Fruit fly (Drosophila melanogaster): ENCODE data around the gene Ttc1.

DNA sequence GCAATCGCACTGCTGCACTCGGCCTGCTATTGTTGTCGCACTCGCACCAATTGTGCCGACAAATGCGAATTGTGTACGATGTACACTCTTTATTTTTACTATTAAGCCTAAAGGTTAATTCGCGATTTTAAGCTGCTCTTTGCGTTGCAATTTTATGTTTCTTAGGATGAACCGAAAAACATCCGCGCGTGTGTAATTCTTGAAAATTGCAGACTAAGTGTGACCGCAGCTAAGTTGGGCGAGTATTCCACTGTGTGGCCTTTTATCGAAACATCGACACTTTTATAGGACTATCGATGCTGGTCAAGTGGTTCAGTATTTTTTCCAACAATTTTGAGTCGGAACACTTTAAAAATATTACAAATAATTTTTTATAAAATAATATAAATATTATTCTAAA is 10.8 kb upstream of the Ttc1 start, which contains the start of gene Pak3:
- TF ChIP-seq Snoo (tag; optimal IDR thresholded peaks at IDR 0.05) = no peak
- no peak for TF ChIP-seq CG13204 (GFP tag; optimal IDR thresholded peaks at IDR 0.05)
- no peak for TF ChIP-seq Pif1A (GFP tag; optimal IDR thresholded peaks at IDR 0.05)
- TF ChIP-seq fd96Ca (GFP tag; IDR thresholded peaks at IDR 0.05) = no peak
- TF ChIP-seq rn (GFP tag; IDR thresholded peaks at IDR 0.05) = no peak
- no peak for TF ChIP-seq CG14655 (GFP tag; optimal IDR thresholded peaks at IDR 0.05)
- TF ChIP-seq CG17806 (tag; optimal IDR thresholded peaks at IDR 0.05) = no peak
- no peak for TF ChIP-seq EcR (GFP tag; optimal IDR thresholded peaks at IDR 0.05)
- TF ChIP-seq CG8159 (tag; optimal IDR thresholded peaks at IDR 0.05) = no peak

All from whole organism, pupa.